Worm (Caenorhabditis elegans): ENCODE measurements around the gene Y102A5C.4.

DNA sequence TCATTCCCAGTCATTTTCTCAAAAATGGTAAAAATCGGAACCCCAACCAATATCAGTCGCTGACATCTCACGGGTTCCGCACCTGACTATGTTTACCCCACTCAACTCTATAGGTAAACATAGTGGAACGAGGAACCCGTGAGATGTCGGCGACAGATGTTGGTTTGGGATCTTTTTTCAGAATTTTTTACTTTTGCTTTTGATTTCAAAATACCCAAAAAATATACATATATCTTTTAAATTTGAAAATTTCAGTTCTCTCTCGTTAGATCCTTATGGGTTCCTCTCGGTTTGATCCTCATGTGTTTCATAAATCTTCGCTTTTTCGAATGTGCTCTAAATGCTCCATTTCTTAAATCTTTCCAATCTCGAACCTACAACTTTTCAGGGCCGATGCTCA lies 48.4 kb upstream of the Y102A5C.4 start, which contains the start of gene srw-23:
- TF ChIP-seq cog-1 (tag; optimal IDR thresholded peaks at IDR 0.05) (no peak), med-1 (GFP tag; optimal IDR thresholded peaks at IDR 0.05; ENCODE audit: insufficient read depth) (no peak), T22C8.4 (GFP tag; IDR thresholded peaks at IDR 0.05) (no peak), ref-1 (GFP tag; conservative IDR thresholded peaks at IDR 0.05) (no peak)

Data from whole organism, midembryonic.